Fruit fly (Drosophila melanogaster) whole organism, embryonic: ENCODE results near the gene Cdc37.

Source experiments
- Atf-2 ChIP-seq: fragments of 200-800 bp; sonication (Bioruptor generic); optimal IDR thresholded peaks from 2 replicates; lab custom pipeline; 2016; ENCODE audit warnings: missing biosample characterization, missing genetic modification characterization
- Atf3 ChIP-seq: fragments of 200-800 bp; sonication (Bioruptor generic); optimal IDR thresholded peaks from 3 replicates; lab custom pipeline; 2016; ENCODE audit warnings: missing biosample characterization, missing genetic modification characterization
- B-H2 ChIP-seq: fragments of 200-800 bp; sonication (Bioruptor generic); optimal IDR thresholded peaks from 2 replicates; lab custom pipeline; 2018; ENCODE audit warnings: missing biosample characterization, mild to moderate bottlenecking, missing genetic modification characterization
- CG10543 ChIP-seq: fragments of 200-800 bp; sonication (Bioruptor generic); optimal IDR thresholded peaks from 3 replicates; lab custom pipeline; 2017; ENCODE audit warnings: missing biosample characterization, mild to moderate bottlenecking, missing genetic modification characterization, moderate library complexity
- CG11560 ChIP-seq: fragments of 200-800 bp; sonication (Bioruptor generic); IDR thresholded peaks from 3 replicates; pipeline ENCODE4 v1.3.6; 2022; ENCODE audit warnings: missing biosample characterization, missing genetic modification characterization
- CG11723 ChIP-seq: fragments of 200-800 bp; sonication (Bioruptor generic); optimal IDR thresholded peaks from 2 replicates; lab custom pipeline; 2017; ENCODE audit warnings: missing biosample characterization, mild to moderate bottlenecking, missing genetic modification characterization
- CG13775 ChIP-seq: fragments of 200-800 bp; sonication (Bioruptor generic); optimal IDR thresholded peaks from 3 replicates; lab custom pipeline; 2017; ENCODE audit warnings: missing biosample characterization, mild to moderate bottlenecking, missing genetic modification characterization
- CG14441 ChIP-seq: fragments of 200-800 bp; sonication (Bioruptor generic); IDR thresholded peaks from 2 replicates; pipeline ENCODE4 v1.3.6; 2022; ENCODE audit warnings: missing biosample characterization, missing genetic modification characterization
- CG14860 ChIP-seq: fragments of 200-800 bp; sonication (Bioruptor generic); IDR thresholded peaks from 3 replicates; pipeline ENCODE4 v1.3.6; 2022; ENCODE audit warnings: missing biosample characterization, missing genetic modification characterization; ENCODE audit not compliant: partially characterized antibody
- CG17359 ChIP-seq: fragments of 200-800 bp; sonication (Bioruptor generic); optimal IDR thresholded peaks from 3 replicates; lab custom pipeline; 2018; ENCODE audit warnings: missing biosample characterization, mild to moderate bottlenecking, missing genetic modification characterization, moderate library complexity
- CG18599 ChIP-seq: fragments of 200-800 bp; sonication (Bioruptor generic); optimal IDR thresholded peaks from 3 replicates; lab custom pipeline; 2017; ENCODE audit warnings: missing biosample characterization, missing genetic modification characterization, mild to moderate bottlenecking, moderate library complexity, missing genetic modification reagents
- CG2889 ChIP-seq: fragments of 200-800 bp; sonication (Bioruptor generic); IDR thresholded peaks from 3 replicates; pipeline ENCODE4 v1.3.6; 2022; ENCODE audit warnings: missing biosample characterization, missing genetic modification characterization
- CG31224 ChIP-seq: fragments of 200-800 bp; sonication (Bioruptor generic); IDR thresholded peaks from 2 replicates; pipeline ENCODE4 v1.3.6; 2022; ENCODE audit warnings: missing biosample characterization, missing genetic modification characterization
- CG42726 ChIP-seq: fragments of 200-800 bp; sonication (Bioruptor generic); IDR thresholded peaks from 2 replicates; pipeline ENCODE4 v1.3.6; 2022; ENCODE audit warnings: missing biosample characterization, missing genetic modification characterization; ENCODE audit not compliant: partially characterized antibody
- CG5953 ChIP-seq: fragments of 200-800 bp; sonication (Bioruptor generic); IDR thresholded peaks from 2 replicates; pipeline ENCODE4 v1.3.6; 2022; ENCODE audit warnings: missing biosample characterization, missing genetic modification characterization
- CG8089 ChIP-seq: fragments of 200-800 bp; sonication (Bioruptor generic); optimal IDR thresholded peaks from 3 replicates; lab custom pipeline; 2016; ENCODE audit warnings: missing biosample characterization, missing genetic modification characterization
- CoRest ChIP-seq: fragments of 200-800 bp; sonication (Bioruptor generic); optimal IDR thresholded peaks from 3 replicates; lab custom pipeline; 2018; ENCODE audit warnings: missing biosample characterization, mild to moderate bottlenecking, missing genetic modification characterization, moderate library complexity
- D19A ChIP-seq: fragments of 200-800 bp; optimal IDR thresholded peaks from 3 replicates; lab custom pipeline; 2019; ENCODE audit warnings: missing biosample characterization, mild to moderate bottlenecking, missing genetic modification characterization, moderate library complexity
- D19B ChIP-seq: fragments of 200-800 bp; sonication (Bioruptor generic); optimal IDR thresholded peaks from 2 replicates; lab custom pipeline; 2017; ENCODE audit warnings: missing biosample characterization, mild to moderate bottlenecking, missing genetic modification characterization
- Dbx ChIP-seq: fragments of 200-800 bp; sonication (Bioruptor generic); IDR thresholded peaks from 3 replicates; pipeline ENCODE4 v1.3.6; 2022; ENCODE audit warnings: missing biosample characterization, missing genetic modification characterization
- Dip2 ChIP-seq: fragments of 200-800 bp; sonication (Bioruptor generic); IDR thresholded peaks from 2 replicates; pipeline ENCODE4 v1.3.6; 2022; ENCODE audit warnings: missing biosample characterization, missing genetic modification characterization
- Dref ChIP-seq: fragments of 200-800 bp; sonication (Bioruptor generic); IDR thresholded peaks from 2 replicates; pipeline ENCODE4 v1.3.6; 2022; ENCODE audit warnings: missing biosample characterization, missing genetic modification characterization
- Hr51 ChIP-seq, 2 experiments: fragments of 200-800 bp; sonication (Bioruptor generic); optimal IDR thresholded peaks; 2 replicates in 1 of 2; 3 replicates in 1 of 2; lab custom pipeline; 2016 to 2018; ENCODE audit warnings: missing biosample characterization in 2 of 2, missing genetic modification characterization in 2 of 2, mild to moderate bottlenecking in 1 of 2, moderate library complexity in 1 of 2
- Lpt ChIP-seq: fragments of >200 bp; optimal IDR thresholded peaks from 2 replicates; lab custom pipeline; 2018; ENCODE audit warnings: missing biosample characterization, missing genetic modification characterization
- Med ChIP-seq: fragments of 200-800 bp; sonication (Bioruptor generic); peaks from one replicate; lab custom pipeline; 2016; ENCODE audit warnings: missing biosample characterization, missing genetic modification characterization, mild to moderate bottlenecking, inconsistent platforms, moderate library complexity
- Meics ChIP-seq: fragments of 200-800 bp; sonication (Bioruptor generic); optimal IDR thresholded peaks from 2 replicates; lab custom pipeline; 2017; ENCODE audit warnings: missing biosample characterization, mild to moderate bottlenecking, missing genetic modification characterization
- Oaz ChIP-seq: fragments of 200-800 bp; sonication (Bioruptor generic); IDR thresholded peaks from 2 replicates; pipeline ENCODE4 v1.3.6; 2022; ENCODE audit warnings: missing biosample characterization, missing genetic modification characterization
- Ravus ChIP-seq: fragments of 200-800 bp; sonication (Bioruptor generic); IDR thresholded peaks from 2 replicates; pipeline ENCODE4 v1.3.6; 2022; ENCODE audit warnings: missing biosample characterization, missing genetic modification characterization
- Sry-δ ChIP-seq: fragments of 200-800 bp; sonication (Bioruptor generic); optimal IDR thresholded peaks from 2 replicates; lab custom pipeline; 2016; ENCODE audit warnings: missing biosample characterization, missing genetic modification characterization
- YL-1 ChIP-seq: fragments of 200-800 bp; sonication (Bioruptor generic); optimal IDR thresholded peaks from 3 replicates; lab custom pipeline; 2017; ENCODE audit warnings: missing biosample characterization, mild to moderate bottlenecking, missing genetic modification characterization
- ac ChIP-seq: fragments of 200-800 bp; sonication (Bioruptor generic); optimal IDR thresholded peaks from 3 replicates; lab custom pipeline; 2017; ENCODE audit warnings: missing biosample characterization, mild to moderate bottlenecking, missing genetic modification characterization
- ara ChIP-seq: fragments of 200-800 bp; sonication (Bioruptor generic); IDR thresholded peaks from 2 replicates; pipeline ENCODE4 v1.3.6; 2022; ENCODE audit warnings: missing biosample characterization, missing genetic modification characterization
- bab2 ChIP-seq: fragments of 200-800 bp; sonication (Bioruptor generic); optimal IDR thresholded peaks from 2 replicates; lab custom pipeline; 2016; ENCODE audit warnings: missing biosample characterization, missing genetic modification characterization
- br ChIP-seq: fragments of >200 bp; optimal IDR thresholded peaks from 2 replicates; lab custom pipeline; 2017
- crol ChIP-seq: fragments of 200-800 bp; sonication (Bioruptor generic); IDR thresholded peaks from 2 replicates; pipeline ENCODE4 v1.3.6; 2022; ENCODE audit warnings: missing biosample characterization, missing genetic modification characterization
- fd102C ChIP-seq: fragments of 200-800 bp; sonication (Bioruptor generic); optimal IDR thresholded peaks from 2 replicates; lab custom pipeline; 2018; ENCODE audit warnings: missing biosample characterization, mild to moderate bottlenecking, missing genetic modification characterization, moderate library complexity
- hbn ChIP-seq: fragments of 200-800 bp; sonication (Bioruptor generic); IDR thresholded peaks from 2 replicates; pipeline ENCODE4 v1.3.6; 2022; ENCODE audit warnings: missing biosample characterization, missing genetic modification characterization; ENCODE audit not compliant: partially characterized antibody
- her ChIP-seq: fragments of 200-800 bp; sonication (Bioruptor generic); optimal IDR thresholded peaks from 2 replicates; lab custom pipeline; 2016; ENCODE audit warnings: missing biosample characterization, missing genetic modification characterization
- hth ChIP-seq: fragments of >200 bp; optimal IDR thresholded peaks from 2 replicates; lab custom pipeline; 2017; ENCODE audit warnings: inconsistent platforms
- lola ChIP-seq, 3 experiments: fragments of >200 bp in 2 of 3; fragments of 200-800 bp in 1 of 3; sonication (Bioruptor generic) in 1 of 3; optimal IDR thresholded peaks; 2 replicates each; lab custom pipeline; 2017 to 2019; ENCODE audit warnings: missing biosample characterization in 3 of 3, missing genetic modification characterization in 3 of 3, mild to moderate bottlenecking in 1 of 3, moderate library complexity in 1 of 3
- nau ChIP-seq: fragments of 200-800 bp; sonication (Bioruptor generic); optimal IDR thresholded peaks from 3 replicates; lab custom pipeline; 2017; ENCODE audit warnings: missing biosample characterization, mild to moderate bottlenecking, missing genetic modification characterization, missing genetic modification reagents
- pros ChIP-seq: fragments of 200-800 bp; sonication (Bioruptor generic); optimal IDR thresholded peaks from 3 replicates; lab custom pipeline; 2019; ENCODE audit warnings: missing biosample characterization, mild to moderate bottlenecking, missing genetic modification characterization, moderate library complexity
- row ChIP-seq: fragments of 200-800 bp; sonication (Bioruptor generic); IDR thresholded peaks from 3 replicates; pipeline ENCODE4 v1.3.6; 2022; ENCODE audit warnings: missing biosample characterization, missing genetic modification characterization
- salm ChIP-seq: fragments of 200-800 bp; sonication (Bioruptor generic); optimal IDR thresholded peaks from 2 replicates; lab custom pipeline; 2018; ENCODE audit warnings: missing biosample characterization, mild to moderate bottlenecking, missing genetic modification characterization
- sens-2 ChIP-seq: fragments of 200-800 bp; sonication (Bioruptor generic); IDR thresholded peaks from 2 replicates; pipeline ENCODE4 v1.3.6; 2022; ENCODE audit warnings: missing biosample characterization, missing genetic modification characterization
- ssp ChIP-seq: fragments of 200-800 bp; sonication (Bioruptor generic); IDR thresholded peaks from 2 replicates; pipeline ENCODE4 v1.3.6; 2022; ENCODE audit warnings: missing biosample characterization, missing genetic modification characterization
- tgo ChIP-seq: fragments of 200-800 bp; sonication (Bioruptor generic); IDR thresholded peaks from 3 replicates; pipeline ENCODE4 v1.3.6; 2022; ENCODE audit warnings: missing biosample characterization, missing genetic modification characterization
- tio ChIP-seq: fragments of 200-800 bp; sonication (Bioruptor generic); optimal IDR thresholded peaks from 2 replicates; lab custom pipeline; 2017; ENCODE audit warnings: missing biosample characterization, missing genetic modification characterization, inconsistent platforms
- tna ChIP-seq: fragments of 200-800 bp; sonication (Bioruptor generic); IDR thresholded peaks from 2 replicates; pipeline ENCODE4 v1.3.6; 2022; ENCODE audit warnings: missing biosample characterization, missing genetic modification characterization; ENCODE audit not compliant: partially characterized antibody
- toy ChIP-seq: fragments of 200-800 bp; sonication (Bioruptor generic); IDR thresholded peaks from 2 replicates; pipeline ENCODE4 v1.3.6; 2022; ENCODE audit warnings: missing biosample characterization, missing genetic modification characterization
- unc-4 ChIP-seq: fragments of 200-800 bp; sonication (Bioruptor generic); IDR thresholded peaks from 2 replicates; pipeline ENCODE4 v1.3.6; 2022; ENCODE audit warnings: missing biosample characterization, missing genetic modification characterization; ENCODE audit not compliant: partially characterized antibody
- zfh1 ChIP-seq: fragments of 200-800 bp; sonication (Bioruptor generic); IDR thresholded peaks from 3 replicates; pipeline ENCODE4 v1.3.6; 2022; ENCODE audit warnings: missing biosample characterization, missing genetic modification characterization

Gene Cdc37

DNA sequence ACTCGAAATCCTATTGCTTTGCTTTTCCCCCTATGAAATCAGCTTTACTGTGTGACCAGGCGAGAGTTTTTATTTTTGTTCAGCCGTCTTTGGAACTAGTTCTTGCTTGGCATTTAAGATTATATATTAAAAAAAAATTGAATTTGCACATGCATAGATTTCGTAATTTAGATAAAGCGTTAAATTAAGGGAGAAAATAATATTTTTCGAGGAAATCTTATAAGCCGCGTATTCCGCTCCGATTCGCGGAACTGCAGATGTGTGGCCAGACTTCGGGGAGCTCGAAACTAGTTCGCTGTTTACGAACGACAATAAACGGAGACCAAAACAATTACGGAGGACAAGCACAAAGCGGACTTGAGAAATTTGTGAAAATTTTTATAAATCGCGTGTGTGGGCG lies 7.6 kb downstream of the Cdc37 start, which contains the start of the genes JTBR and CG42676 (continued):
- TF ChIP-seq CG11560 (no peak), hth (no peak), Oaz (GFP tag; lab: Robert Waterston, UW) (no peak), Ravus (no peak), CG5953 (GFP tag; lab: Robert Waterston, UW) (no peak), pros (GFP tag; lab: Kevin White, UChicago) (no peak), unc-4 (no peak; the same call in 1 of the 2 replicates), Med (GFP tag; lab: Kevin White, UChicago) (peak; percentile 81), CG2889 (no peak), tna (GFP tag; lab: Robert Waterston, UW) (no peak), nau (no peak), Atf-2 (GFP tag; lab: Kevin White, UChicago) (no peak), YL-1 (GFP tag; lab: Kevin White, UChicago) (peak; percentile 94), toy (GFP tag; lab: Robert Waterston, UW) (no peak), tgo (GFP tag; lab: Robert Waterston, UW) (no peak), salm (no peak), row (GFP tag; lab: Robert Waterston, UW) (peak; percentile 87), CG10543 (GFP tag; lab: Kevin White, UChicago) (no peak), ssp (GFP tag; lab: Robert Waterston, UW) (no peak), ara (no peak), sens-2 (GFP tag; lab: Robert Waterston, UW) (no peak), CoRest (tag; lab: Kevin White, UChicago) (peak; percentile 42), CG14860 (GFP tag; lab: Robert Waterston, UW) (0 out of 3 replicates have a peak, but pooled peaks have one; percentile 7), Hr51 (GFP tag; optimal IDR thresholded peaks at IDR 0.05; lab: Kevin White, UChicago) (no peak), Sry-δ (GFP tag; lab: Kevin White, UChicago) (no peak), ac (no peak), fd102C (no peak), D19B (GFP tag; lab: Kevin White, UChicago) (no peak), CG13775 (GFP tag; lab: Kevin White, UChicago) (no peak), Dbx (no peak), D19A (tag; lab: Kevin White, UChicago) (no peak), Atf3 (GFP tag; lab: Kevin White, UChicago) (no peak), zfh1 (GFP tag; lab: Robert Waterston, UW) (no peak), CG17359 (tag; lab: Kevin White, UChicago) (no peak), CG31224 (no peak), bab2 (no peak), her (GFP tag; lab: Kevin White, UChicago) (no peak), tio (GFP tag; lab: Kevin White, UChicago) (no peak), CG8089 (GFP tag; lab: Kevin White, UChicago) (no peak), hbn (no peak), Dip2 (no peak), Dref (no peak), lola (GFP tag; optimal IDR thresholded peaks at IDR 0.05; lab: Kevin White, UChicago) (peak in 1 of 3 experiments; percentile 35), CG18599 (GFP tag; lab: Kevin White, UChicago) (no peak), Lpt (GFP tag; lab: Kevin White, UChicago) (no peak), CG14441 (GFP tag; lab: Robert Waterston, UW) (no peak), Meics (no peak), crol (GFP tag; lab: Robert Waterston, UW) (no peak), CG42726 (no peak), B-H2 (GFP tag; lab: Kevin White, UChicago) (no peak), CG11723 (GFP tag; lab: Kevin White, UChicago) (no peak), br (no peak)
